Worm (Caenorhabditis elegans): ENCODE results near the gene C09G12.17.

The C09G12.17 gene

DNA sequence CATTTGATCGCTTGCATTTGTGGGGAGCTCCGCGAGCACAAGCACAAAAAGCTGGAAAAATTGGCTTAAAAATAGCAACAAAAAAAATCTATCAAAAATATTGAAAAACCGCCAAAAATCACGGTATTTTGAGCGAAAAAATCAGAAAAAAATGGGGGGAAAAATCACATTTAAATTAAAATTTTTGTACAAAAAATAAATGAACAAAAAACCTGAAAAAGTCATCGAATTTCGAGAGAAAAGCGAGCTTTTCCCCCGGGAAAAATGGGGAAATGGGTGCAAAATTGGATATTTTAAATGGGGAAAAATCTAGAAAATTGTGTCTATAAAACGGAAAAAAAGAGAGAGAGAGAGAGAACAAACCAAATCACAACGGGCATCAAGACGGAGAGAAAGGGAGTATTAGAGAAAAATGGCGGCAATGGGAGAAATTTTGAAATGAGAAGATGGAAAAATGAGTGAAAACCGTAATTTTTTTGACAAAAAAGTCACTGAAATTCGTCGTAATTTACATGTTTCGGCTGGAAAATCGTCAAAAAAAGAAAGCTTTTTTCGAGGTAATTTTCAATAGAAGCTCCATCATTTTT is 13.3 kb upstream of the C09G12.17 start, which contains the start of gene ced-10:
TSS of gene ced-10 (minus strand) at position 51 of the 587 bp plus-strand sequence.
- no peak for TF ChIP-seq bed-1 (GFP tag; IDR thresholded peaks at IDR 0.05)
- no peak for TF ChIP-seq madf-8 (GFP tag; conservative IDR thresholded peaks at IDR 0.05)
- TF ChIP-seq athp-1 (tag; optimal IDR thresholded peaks at IDR 0.05): no peak
- TF ChIP-seq ztf-25 (GFP tag; IDR thresholded peaks at IDR 0.05): no peak
- TF ChIP-seq mes-4 (tag; optimal IDR thresholded peaks at IDR 0.05): no peak
- TF ChIP-seq let-607 (tag; optimal IDR thresholded peaks at IDR 0.05): no peak
- no peak for TF ChIP-seq T07F8.4 (tag; optimal IDR thresholded peaks at IDR 0.05)

DNA sequence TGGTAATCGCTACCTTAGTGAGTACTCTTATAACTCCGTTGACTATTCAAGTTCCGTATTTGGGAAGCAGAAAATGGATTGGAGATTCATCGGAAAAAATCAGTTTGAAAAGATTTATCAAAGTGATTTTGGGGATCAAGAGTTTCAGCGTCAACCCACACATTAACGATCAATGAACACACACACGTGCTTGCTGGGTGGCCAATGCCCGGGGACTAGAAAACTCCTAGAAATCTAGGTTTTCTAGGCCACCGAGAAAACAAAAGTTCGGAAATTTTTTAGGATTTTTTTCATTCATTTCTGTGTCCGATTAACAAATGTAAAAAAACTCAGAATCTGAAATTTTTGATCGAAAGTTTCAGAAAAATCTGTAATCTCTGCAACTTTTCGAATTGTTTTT is 9.7 kb upstream of the C09G12.17 start:
- no peak for TF ChIP-seq zfh-2 (GFP tag; conservative IDR thresholded peaks at IDR 0.05)
- TF ChIP-seq mcd-1 (GFP tag; IDR thresholded peaks at IDR 0.05): no peak
- TF ChIP-seq Y56A3A.18 (GFP tag; IDR thresholded peaks at IDR 0.05): no peak
- TF ChIP-seq gei-17 (GFP tag; optimal IDR thresholded peaks at IDR 0.05): no peak
- TF ChIP-seq zim-3 (tag; optimal IDR thresholded peaks at IDR 0.05): no peak
- TF ChIP-seq B0336.3 (GFP tag; IDR thresholded peaks at IDR 0.05): peak; percentile 57
- peak; percentile 18; the same call in 1 of the 2 replicates for TF ChIP-seq madf-6 (GFP tag; IDR thresholded peaks at IDR 0.05)
- no peak for TF ChIP-seq mes-4 (tag; optimal IDR thresholded peaks at IDR 0.05)
- 0 out of 2 replicates have a peak, but pooled peaks have one; percentile 11 for TF ChIP-seq ceh-100 (GFP tag; IDR thresholded peaks at IDR 0.05)
- no peak for TF ChIP-seq cebp-1 (GFP tag; IDR thresholded peaks at IDR 0.05)
- peak; percentile 5 for TF ChIP-seq cebp-1 (tag; optimal IDR thresholded peaks at IDR 0.05)
- no peak for TF ChIP-seq nfya-1 (tag; optimal IDR thresholded peaks at IDR 0.05; ENCODE audit: borderline replicate concordance, insufficient read depth)
- no peak for TF ChIP-seq snpc-3.4 (tag; optimal IDR thresholded peaks at IDR 0.05)
- TF ChIP-seq hsf-1 (GFP tag; IDR thresholded peaks at IDR 0.05): no peak
- no peak for TF ChIP-seq lin-54 (GFP tag; optimal IDR thresholded peaks at IDR 0.05)
- TF ChIP-seq ceh-91 (GFP tag; IDR thresholded peaks at IDR 0.05): no peak
- peak; percentile 26 for TF ChIP-seq snpc-4 (GFP tag; optimal IDR thresholded peaks at IDR 0.05)
- no peak for TF ChIP-seq snpc-4 (tag; optimal IDR thresholded peaks at IDR 0.05)
- peak; percentile 32 for TF ChIP-seq atf-7 (tag; optimal IDR thresholded peaks at IDR 0.05)
- TF ChIP-seq tbp1 (GFP tag; optimal IDR thresholded peaks at IDR 0.05): no peak
- TF ChIP-seq aptf-3 (GFP tag; IDR thresholded peaks at IDR 0.05): 0 out of 2 replicates have a peak, but pooled peaks have one; percentile 51
- TF ChIP-seq egl-18 (GFP tag; IDR thresholded peaks at IDR 0.05): no peak
- TF ChIP-seq hlh-12 (tag; optimal IDR thresholded peaks at IDR 0.05): no peak
- TF ChIP-seq F33H1.4 (GFP tag; IDR thresholded peaks at IDR 0.05): no peak
- peak; percentile 30 for TF ChIP-seq chd-7 (tag; optimal IDR thresholded peaks at IDR 0.05)
- no peak for TF ChIP-seq egrh-3 (GFP tag; IDR thresholded peaks at IDR 0.05)
- no peak for TF ChIP-seq akir-1 (GFP tag; optimal IDR thresholded peaks at IDR 0.05)
- no peak for TF ChIP-seq ama-1 (optimal IDR thresholded peaks at IDR 0.05)
- no peak for TF ChIP-seq ama-1 (GFP tag; optimal IDR thresholded peaks at IDR 0.05)
- TF ChIP-seq madf-3 (GFP tag; IDR thresholded peaks at IDR 0.05): no peak
- 0 out of 2 replicates have a peak, but pooled peaks have one; percentile 6 for TF ChIP-seq rcor-1 (GFP tag; IDR thresholded peaks at IDR 0.05)
- 0 out of 2 replicates have a peak, but pooled peaks have one; percentile 38 for TF ChIP-seq pbrm-1 (GFP tag; IDR thresholded peaks at IDR 0.05)
- TF ChIP-seq sdz-38 (tag; optimal IDR thresholded peaks at IDR 0.05): no peak
- no peak for TF ChIP-seq ztf-6 (GFP tag; IDR thresholded peaks at IDR 0.05)
- TF ChIP-seq hrde-1 (tag; optimal IDR thresholded peaks at IDR 0.05; ENCODE audit: borderline replicate concordance): peak; percentile 24
- no peak for TF ChIP-seq mxl-1 (tag; optimal IDR thresholded peaks at IDR 0.05)

Measured in whole organism, young adult.